Worm (Caenorhabditis elegans) whole organism, young adult: ENCODE measurements around the gene D2007.2.
A peak's percentile ranks its signal among the peaks of the same experiment; 100 is the strongest.

Experiments
- B0019.2 ChIP-seq: fragments of 200-800 bp; sonication (Bioruptor generic); conservative IDR thresholded peaks from 2 replicates; pipeline ENCODE4 v1.3.6; 2022; ENCODE audit warnings: missing genetic modification reagents, missing genetic modification characterization, missing compliant biosample characterization
- B0336.3 ChIP-seq: fragments of 200-800 bp; sonication (Bioruptor generic); IDR thresholded peaks from 2 replicates; pipeline ENCODE4 v1.3.6; 2022; ENCODE audit warnings: missing genetic modification characterization, missing compliant biosample characterization
- F33H1.4 ChIP-seq: fragments of 200-800 bp; sonication (Bioruptor generic); IDR thresholded peaks from 2 replicates; pipeline ENCODE4 v1.3.6; 2022; ENCODE audit warnings: missing genetic modification reagents, missing genetic modification characterization, missing compliant biosample characterization
- F37B4.10 ChIP-seq: fragments of 200-800 bp; sonication (Bioruptor generic); IDR thresholded peaks from 2 replicates; pipeline ENCODE4 v1.3.6; 2022; ENCODE audit warnings: missing genetic modification characterization, missing compliant biosample characterization
- F39B2.1 ChIP-seq: fragments of 200-800 bp; sonication (Bioruptor generic); IDR thresholded peaks from 2 replicates; pipeline ENCODE4 v1.3.6; 2022; ENCODE audit warnings: missing genetic modification reagents, missing genetic modification characterization, missing compliant biosample characterization
- F49E8.2 ChIP-seq: sonication (generic microtip); optimal IDR thresholded peaks from 3 replicates; lab custom pipeline; 2017; ENCODE audit warnings: missing genetic modification characterization, mild to moderate bottlenecking, missing compliant biosample characterization, antibody characterized with exemption, moderate library complexity; ENCODE audit not compliant: insufficient read depth
- F52B5.7 ChIP-seq: sonication (generic microtip); optimal IDR thresholded peaks from 2 replicates; lab custom pipeline; 2016; ENCODE audit warnings: mild to moderate bottlenecking, missing genetic modification characterization, missing compliant biosample characterization
- F55B11.4 ChIP-seq: sonication (generic microtip); optimal IDR thresholded peaks from 2 replicates; lab custom pipeline; 2016; ENCODE audit warnings: missing compliant biosample characterization, missing genetic modification characterization, borderline replicate concordance; ENCODE audit not compliant: insufficient read depth
- F57C9.4 ChIP-seq: sonication (generic microtip); optimal IDR thresholded peaks from 2 replicates; lab custom pipeline; 2017; ENCODE audit warnings: mild to moderate bottlenecking, missing genetic modification characterization, missing compliant biosample characterization
- T26A5.8 ChIP-seq: sonication (generic microtip); optimal IDR thresholded peaks from 2 replicates; lab custom pipeline; 2016; ENCODE audit warnings: missing genetic modification characterization, missing compliant biosample characterization
- ama-1 ChIP-seq, 3 experiments: fragments of 150-350 bp in 1 of 3; sonication (generic microtip) in 2 of 3; optimal IDR thresholded peaks; 2 replicates each; lab custom pipeline; 2014 to 2018; ENCODE audit warnings: missing biosample characterization in 2 of 3, missing genetic modification characterization in 2 of 3, missing genetic modification reagents in 2 of 3
- aptf-2 ChIP-seq: fragments of 200-800 bp; sonication (Bioruptor generic); conservative IDR thresholded peaks from 2 replicates; pipeline ENCODE4 v1.3.6; 2022; ENCODE audit warnings: missing genetic modification reagents, missing genetic modification characterization, missing compliant biosample characterization
- attf-3 ChIP-seq: fragments of 200-800 bp; sonication (Bioruptor generic); conservative IDR thresholded peaks from 2 replicates; pipeline ENCODE4 v1.3.6; 2022; ENCODE audit warnings: missing genetic modification reagents, missing genetic modification characterization, missing compliant biosample characterization
- attf-5 ChIP-seq: fragments of 200-800 bp; sonication (Bioruptor generic); optimal IDR thresholded peaks from 2 replicates; lab custom pipeline; 2018; ENCODE audit warnings: mild to moderate bottlenecking, missing genetic modification characterization, missing compliant biosample characterization
- bed-1 ChIP-seq: fragments of 200-800 bp; sonication (Bioruptor generic); IDR thresholded peaks from 2 replicates; pipeline ENCODE4 v1.3.6; 2022; ENCODE audit warnings: missing genetic modification reagents, missing genetic modification characterization, missing compliant biosample characterization
- ceh-100 ChIP-seq: fragments of 200-800 bp; sonication (Bioruptor generic); IDR thresholded peaks from 2 replicates; pipeline ENCODE4 v1.3.6; 2022; ENCODE audit warnings: missing genetic modification reagents, missing genetic modification characterization, missing compliant biosample characterization
- ceh-40 ChIP-seq: fragments of 200-800 bp; sonication (Bioruptor generic); IDR thresholded peaks from 2 replicates; pipeline ENCODE4 v1.3.6; 2022; ENCODE audit warnings: missing genetic modification characterization, missing compliant biosample characterization
- ceh-91 ChIP-seq: fragments of 200-800 bp; sonication (Bioruptor generic); IDR thresholded peaks from 2 replicates; pipeline ENCODE4 v1.3.6; 2022; ENCODE audit warnings: missing genetic modification reagents, missing genetic modification characterization, missing compliant biosample characterization
- dox-1 ChIP-seq: fragments of 200-800 bp; sonication (Bioruptor generic); IDR thresholded peaks from 2 replicates; pipeline ENCODE4 v1.3.6; 2022; ENCODE audit warnings: missing genetic modification reagents, missing genetic modification characterization, missing compliant biosample characterization
- efl-1 ChIP-seq: fragments of 150-350 bp; optimal IDR thresholded peaks from 2 replicates; lab custom pipeline; 2014; ENCODE audit warnings: missing biosample characterization, missing genetic modification reagents, missing genetic modification characterization
- fkh-3 ChIP-seq: sonication (generic microtip); optimal IDR thresholded peaks from 2 replicates; lab custom pipeline; 2016; ENCODE audit warnings: mild to moderate bottlenecking, missing genetic modification characterization, missing compliant biosample characterization
- gei-17 ChIP-seq: fragments of 200-800 bp; sonication (Bioruptor generic); optimal IDR thresholded peaks from 2 replicates; lab custom pipeline; 2018; ENCODE audit warnings: mild to moderate bottlenecking, missing genetic modification characterization, missing compliant biosample characterization
- him-1 ChIP-seq: sonication (generic microtip); optimal IDR thresholded peaks from 2 replicates; lab custom pipeline; 2016; ENCODE audit warnings: missing genotype, missing genetic modification reagents, missing genetic modification characterization, missing compliant biosample characterization
- hmg-1.2 ChIP-seq: fragments of 200-800 bp; sonication (Bioruptor generic); IDR thresholded peaks from 2 replicates; pipeline ENCODE4 v1.3.6; 2022; ENCODE audit warnings: missing genetic modification reagents, missing genetic modification characterization, missing compliant biosample characterization
- lin-35 ChIP-seq, 3 experiments: fragments of 150-350 bp in 2 of 3; sonication (generic microtip) in 1 of 3; optimal IDR thresholded peaks; 2 replicates each; lab custom pipeline; 2014 to 2018; ENCODE audit warnings: missing biosample characterization in 3 of 3, missing genetic modification characterization in 3 of 3, missing genetic modification reagents in 3 of 3
- lin-54 ChIP-seq: fragments of 200-800 bp; sonication (Bioruptor generic); optimal IDR thresholded peaks from 2 replicates; lab custom pipeline; 2018; ENCODE audit warnings: mild to moderate bottlenecking, missing genetic modification characterization, missing compliant biosample characterization
- lsl-1 ChIP-seq: fragments of 200-800 bp; sonication (Bioruptor generic); optimal IDR thresholded peaks from 2 replicates; lab custom pipeline; 2018; ENCODE audit warnings: mild to moderate bottlenecking, missing genetic modification characterization, moderate library complexity, missing compliant biosample characterization
- madf-3 ChIP-seq: fragments of 200-800 bp; sonication (Bioruptor generic); IDR thresholded peaks from 2 replicates; pipeline ENCODE4 v1.3.6; 2022; ENCODE audit warnings: missing genetic modification reagents, missing genetic modification characterization, missing compliant biosample characterization
- madf-8 ChIP-seq: fragments of 200-800 bp; sonication (Bioruptor generic); conservative IDR thresholded peaks from 2 replicates; pipeline ENCODE4 v1.3.6; 2022; ENCODE audit warnings: missing genetic modification reagents, missing genetic modification characterization, missing compliant biosample characterization
- mcd-1 ChIP-seq: fragments of 200-800 bp; sonication (Bioruptor generic); IDR thresholded peaks from 2 replicates; pipeline ENCODE4 v1.3.6; 2022; ENCODE audit warnings: missing genetic modification reagents, missing genetic modification characterization, missing compliant biosample characterization
- mes-4 ChIP-seq: sonication (generic microtip); optimal IDR thresholded peaks from 2 replicates; lab custom pipeline; 2016; ENCODE audit warnings: missing genotype, missing genetic modification characterization, missing compliant biosample characterization
- mxl-1 ChIP-seq: sonication (generic microtip); optimal IDR thresholded peaks from 2 replicates; lab custom pipeline; 2016; ENCODE audit warnings: missing genetic modification characterization, missing compliant biosample characterization
- nfya-1 ChIP-seq: sonication (generic microtip); optimal IDR thresholded peaks from 2 replicates; lab custom pipeline; 2017; ENCODE audit warnings: antibody characterized with exemption, missing compliant biosample characterization, missing genetic modification characterization, borderline replicate concordance; ENCODE audit not compliant: insufficient read depth
- nhr-80 ChIP-seq: sonication (generic microtip); optimal IDR thresholded peaks from 2 replicates; lab custom pipeline; 2016; ENCODE audit warnings: missing genetic modification characterization, missing compliant biosample characterization
- nhr-90 ChIP-seq: sonication (generic microtip); optimal IDR thresholded peaks from 2 replicates; lab custom pipeline; 2016; ENCODE audit warnings: missing genotype, mild to moderate bottlenecking, missing genetic modification characterization, missing compliant biosample characterization
- pbrm-1 ChIP-seq: fragments of 200-800 bp; sonication (Bioruptor generic); IDR thresholded peaks from 2 replicates; pipeline ENCODE4 v1.3.6; 2022; ENCODE audit warnings: missing genetic modification reagents, missing genetic modification characterization, missing compliant biosample characterization
- rcor-1 ChIP-seq: fragments of 200-800 bp; sonication (Bioruptor generic); IDR thresholded peaks from 2 replicates; pipeline ENCODE4 v1.3.6; 2022; ENCODE audit warnings: missing genetic modification reagents, missing genetic modification characterization, missing compliant biosample characterization
- snpc-3.4 ChIP-seq: sonication (generic microtip); optimal IDR thresholded peaks from 2 replicates; lab custom pipeline; 2017; ENCODE audit warnings: missing genetic modification characterization, mild to moderate bottlenecking, missing compliant biosample characterization, antibody characterized with exemption, moderate library complexity, missing genotype, missing genetic modification reagents
- somi-1 ChIP-seq: fragments of 200-800 bp; sonication (Bioruptor generic); optimal IDR thresholded peaks from 2 replicates; lab custom pipeline; 2018; ENCODE audit warnings: mild to moderate bottlenecking, missing genetic modification characterization, missing compliant biosample characterization
- tbp1 ChIP-seq: fragments of 200-800 bp; sonication (Bioruptor generic); optimal IDR thresholded peaks from 2 replicates; lab custom pipeline; 2018; ENCODE audit warnings: mild to moderate bottlenecking, missing genetic modification characterization, missing compliant biosample characterization
- unc-130 ChIP-seq: sonication (generic microtip); optimal IDR thresholded peaks from 2 replicates; lab custom pipeline; 2016; ENCODE audit warnings: missing genetic modification reagents, missing genetic modification characterization, missing compliant biosample characterization
- xnd-1 ChIP-seq: sonication (generic microtip); optimal IDR thresholded peaks from 2 replicates; lab custom pipeline; 2016; ENCODE audit warnings: missing genotype, missing genetic modification reagents, missing genetic modification characterization, missing compliant biosample characterization
- ztf-18 ChIP-seq: sonication (generic microtip); optimal IDR thresholded peaks from 2 replicates; lab custom pipeline; 2016; ENCODE audit warnings: missing genotype, mild to moderate bottlenecking, missing genetic modification characterization, missing compliant biosample characterization
- ztf-3 ChIP-seq: fragments of 200-800 bp; sonication (Bioruptor generic); optimal IDR thresholded peaks from 2 replicates; lab custom pipeline; 2018; ENCODE audit warnings: mild to moderate bottlenecking, missing genetic modification characterization, missing compliant biosample characterization
- ztf-6 ChIP-seq: fragments of 200-800 bp; sonication (Bioruptor generic); IDR thresholded peaks from 2 replicates; pipeline ENCODE4 v1.3.6; 2022; ENCODE audit warnings: missing genetic modification reagents, missing genetic modification characterization, missing compliant biosample characterization

Gene D2007.2

DNA sequence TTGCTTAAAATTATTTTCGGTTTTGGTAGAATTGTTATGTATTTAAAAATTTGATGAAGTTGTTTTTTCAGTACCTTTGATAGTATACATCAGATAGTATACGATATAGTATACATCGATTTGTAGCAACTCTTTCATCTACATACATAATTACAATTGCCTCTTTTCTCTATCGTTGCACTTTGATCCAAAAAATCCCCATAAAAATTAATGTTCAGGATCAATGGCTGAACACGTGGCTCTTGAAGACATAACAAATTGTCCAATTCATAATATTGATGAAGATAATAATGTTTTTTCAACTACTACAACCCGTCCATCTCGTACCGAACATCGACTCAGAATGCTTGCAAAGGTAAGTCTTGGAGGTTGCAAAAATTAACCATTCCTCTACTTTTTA is at the start of gene D2007.2:
TSS of gene D2007.2 (plus strand) at position 213 of the 400 bp plus-strand sequence.
- TF ChIP-seq mes-4 (tag; lab: Kevin White, UChicago) (no peak), ceh-100 (GFP tag; lab: Robert Waterston, UW) (no peak), lin-54 (GFP tag; lab: Kevin White, UChicago) (no peak), B0336.3 (no peak), B0019.2 (GFP tag; lab: Robert Waterston, UW) (no peak), aptf-2 (GFP tag; lab: Robert Waterston, UW) (no peak), gei-17 (no peak), F39B2.1 (no peak), nfya-1 (tag; lab: Kevin White, UChicago) (no peak), ztf-3 (GFP tag; lab: Kevin White, UChicago) (no peak), F37B4.10 (GFP tag; lab: Robert Waterston, UW) (no peak), him-1 (no peak), F52B5.7 (tag; lab: Kevin White, UChicago) (no peak), ama-1 (optimal IDR thresholded peaks at IDR 0.05; lab: Kevin White, UChicago) (no peak), ama-1 (GFP tag; optimal IDR thresholded peaks at IDR 0.05; lab: Kevin White, UChicago) (no peak)

DNA sequence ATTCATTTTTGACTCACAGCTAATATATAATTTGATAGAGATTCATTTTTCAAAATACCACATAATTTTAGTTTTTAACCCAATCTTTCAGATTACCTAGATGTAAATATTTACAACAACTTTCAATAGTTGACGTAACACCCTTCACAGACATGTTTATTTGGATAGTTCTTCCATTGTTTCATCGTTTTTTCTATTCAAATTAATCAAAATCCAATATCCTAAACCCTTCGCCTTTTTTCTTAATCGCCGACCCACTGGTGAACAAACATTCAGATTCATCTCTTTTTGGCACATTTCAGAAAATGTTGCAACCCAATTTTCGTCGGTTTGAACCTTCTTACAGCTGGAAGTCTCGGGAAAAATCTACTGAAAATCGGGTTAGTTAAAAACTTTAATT is 49.7 kb upstream of the D2007.2 start, which contains the start of gene K06H7.1:
TSS of gene K06H7.1 (plus strand) at position 301 of the 400 bp plus-strand sequence.
- no peak for TF ChIP-seq F55B11.4 (tag; lab: Kevin White, UChicago)

DNA sequence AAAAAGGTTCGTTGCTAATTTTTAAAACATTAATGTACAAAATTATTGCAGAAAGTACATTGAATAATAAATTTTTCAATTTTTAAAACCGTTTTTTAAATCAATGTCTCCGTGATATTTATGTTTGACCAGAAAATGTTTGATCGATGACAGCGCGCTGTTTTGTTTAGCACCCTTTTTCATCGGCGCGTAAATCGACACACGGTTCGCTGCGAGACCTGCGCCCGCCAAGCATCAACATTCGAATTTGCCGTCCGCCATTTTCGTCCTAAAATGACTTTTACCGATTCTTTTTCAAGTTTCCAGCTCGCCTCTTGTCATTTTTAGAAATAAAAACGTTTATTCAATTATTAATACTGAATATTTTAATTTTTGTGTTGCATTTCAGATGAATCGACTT is 47.8 kb upstream of the D2007.2 start, which contains the start of gene plk-1:
TSS of gene plk-1 (plus strand) at position 389 of the 400 bp plus-strand sequence.
- TF ChIP-seq lin-54 (GFP tag; lab: Kevin White, UChicago) = peak; percentile 86
- TF ChIP-seq madf-3 (GFP tag; lab: Robert Waterston, UW) = peak; percentile 86
- TF ChIP-seq fkh-3 (tag; lab: Kevin White, UChicago) = no peak
- TF ChIP-seq hmg-1.2 (GFP tag; lab: Robert Waterston, UW) = peak; percentile 63; the same call in 1 of the 2 replicates
- TF ChIP-seq tbp1 (GFP tag; lab: Kevin White, UChicago) = peak; percentile 49
- TF ChIP-seq ztf-6 (GFP tag; lab: Robert Waterston, UW) = no peak
- TF ChIP-seq ceh-40 = no peak
- peak; percentile 24; the same call in 1 of the 2 replicates for TF ChIP-seq rcor-1
- no peak for TF ChIP-seq somi-1
- peak; percentile 52; the same call in 1 of the 2 replicates for TF ChIP-seq B0336.3
- TF ChIP-seq mcd-1 (GFP tag; lab: Robert Waterston, UW) = peak; percentile 54
- no peak for TF ChIP-seq bed-1 (GFP tag; lab: Robert Waterston, UW)
- TF ChIP-seq F57C9.4 (tag; lab: Kevin White, UChicago) = no peak
- no peak for TF ChIP-seq attf-5 (GFP tag; lab: Kevin White, UChicago)
- TF ChIP-seq mxl-1 (tag; lab: Kevin White, UChicago) = no peak
- no peak for TF ChIP-seq T26A5.8 (tag; lab: Kevin White, UChicago)
- TF ChIP-seq ceh-91 (GFP tag; lab: Robert Waterston, UW) = peak; percentile 94
- TF ChIP-seq madf-8 (GFP tag; lab: Robert Waterston, UW) = peak; percentile 93
- TF ChIP-seq pbrm-1 (GFP tag; lab: Robert Waterston, UW) = peak; percentile 65
- TF ChIP-seq nhr-80 (tag; lab: Kevin White, UChicago) = peak; percentile 10
- TF ChIP-seq dox-1 = peak; percentile 85
- TF ChIP-seq F49E8.2 (tag; lab: Kevin White, UChicago) = peak; percentile 69
- no peak for TF ChIP-seq nhr-90
- TF ChIP-seq xnd-1 (tag; lab: Kevin White, UChicago) = peak; percentile 82
- TF ChIP-seq efl-1 (GFP tag; lab: Kevin White, UChicago) = peak; percentile 98
- peak; percentile 80 for TF ChIP-seq lsl-1 (GFP tag; lab: Kevin White, UChicago)
- TF ChIP-seq F33H1.4 (GFP tag; lab: Robert Waterston, UW) = peak; percentile 95
- TF ChIP-seq unc-130 (GFP tag; lab: Kevin White, UChicago) = peak; percentile 77
- peak in 2 of 3 experiments; percentile 46 to 52 for TF ChIP-seq lin-35 (GFP tag; optimal IDR thresholded peaks at IDR 0.05; lab: Kevin White, UChicago)
- TF ChIP-seq attf-3 (GFP tag; lab: Robert Waterston, UW) = peak; percentile 54
- TF ChIP-seq ztf-18 = peak; percentile 8
- peak; percentile 87 for TF ChIP-seq snpc-3.4
